Worm (Caenorhabditis elegans): ENCODE measurements around the gene K09A9.8.

ce11 chrX:15591068-15591467 is 5.9 kb downstream of the K09A9.8 start, which contains the start of gene usp-33:
- TF ChIP-seq ceh-30 (tag; optimal IDR thresholded peaks at IDR 0.05): no peak
- TF ChIP-seq ceh-19 (GFP tag; optimal IDR thresholded peaks at IDR 0.05): no peak
- TF ChIP-seq ref-2 (tag; optimal IDR thresholded peaks at IDR 0.05): no peak
- TF ChIP-seq lin-11 (tag; optimal IDR thresholded peaks at IDR 0.05): no peak
- no peak for TF ChIP-seq lim-6 (tag; optimal IDR thresholded peaks at IDR 0.05)
- TF ChIP-seq elt-2 (tag; optimal IDR thresholded peaks at IDR 0.05): no peak
- no peak for TF ChIP-seq elt-4 (tag; optimal IDR thresholded peaks at IDR 0.05)
- TF ChIP-seq che-1 (tag; optimal IDR thresholded peaks at IDR 0.05): no peak
- no peak for TF ChIP-seq pat-9 (tag; optimal IDR thresholded peaks at IDR 0.05)
- no peak for TF ChIP-seq nhr-11 (tag; optimal IDR thresholded peaks at IDR 0.05)
- TF ChIP-seq hlh-8 (tag; optimal IDR thresholded peaks at IDR 0.05): no peak
- no peak for TF ChIP-seq pha-4 (tag; optimal IDR thresholded peaks at IDR 0.05)
- no peak for TF ChIP-seq fax-1 (tag; optimal IDR thresholded peaks at IDR 0.05)
- TF ChIP-seq fkh-10 (GFP tag; optimal IDR thresholded peaks at IDR 0.05): no peak
